In genomic region chrIV:7790151-7790691, ce11 we compare ENCODE assay signal across 4 worm cellular contexts.
A peak's percentile ranks its signal among the peaks of the same experiment; 100 is the strongest.
TF ChIP-seq lines count a peak whose summit lies in the region.

No protein-coding gene starts in this region.

TF ChIP-seq in whole organism, L4 larva, 104 proteins besides CTCF, POLR2A, EP300 and RAD21:
- peak; percentile 3; the same call in 1 of the 2 replicates for TF ChIP-seq egl-43 (GFP tag; IDR thresholded peaks at IDR 0.05; lab: Robert Waterston, UW)
- TF ChIP-seq set-16 (GFP tag; IDR thresholded peaks at IDR 0.05; lab: Robert Waterston, UW), result 0 out of 2 replicates have a peak, but pooled peaks have one; percentile 12
- peak; percentile 59 for TF ChIP-seq aha-1 (tag; lab: Kevin White, UChicago)
- TF ChIP-seq ZK546.5 (tag; optimal IDR thresholded peaks at IDR 0.05; lab: Kevin White, UChicago), result no peak
- no peak for TF ChIP-seq dmd-8 (GFP tag; IDR thresholded peaks at IDR 0.05; lab: Robert Waterston, UW)
- TF ChIP-seq madf-9 (GFP tag; conservative IDR thresholded peaks at IDR 0.05; lab: Robert Waterston, UW), result no peak
- no peak for TF ChIP-seq ceh-62 (tag; optimal IDR thresholded peaks at IDR 0.05; lab: Kevin White, UChicago)

TF ChIP-seq in whole organism, early embryonic, 17 proteins besides CTCF, POLR2A, EP300 and RAD21:
- TF ChIP-seq tra-4 (tag; optimal IDR thresholded peaks at IDR 0.05; lab: Kevin White, UChicago) (no peak), ama-1 (optimal IDR thresholded peaks at IDR 0.05; lab: Kevin White, UChicago) (peak; percentile 67)

TF ChIP-seq in whole organism, late embryonic, 69 proteins besides CTCF, POLR2A, EP300 and RAD21:
- TF ChIP-seq lim-6 (tag; optimal IDR thresholded peaks at IDR 0.05; lab: Kevin White, UChicago) (no peak), unc-55 (GFP tag; optimal IDR thresholded peaks at IDR 0.05; lab: Kevin White, UChicago) (no peak), hlh-6 (tag; optimal IDR thresholded peaks at IDR 0.05; lab: Kevin White, UChicago) (peak; percentile 10)

TF ChIP-seq in whole organism, young adult, 124 proteins besides CTCF, POLR2A, EP300 and RAD21:
- TF ChIP-seq madf-3 (GFP tag; IDR thresholded peaks at IDR 0.05; lab: Robert Waterston, UW) (peak; percentile 57; the same call in 1 of the 2 replicates), let-526 (GFP tag; IDR thresholded peaks at IDR 0.05; lab: Robert Waterston, UW) (0 out of 2 replicates have a peak, but pooled peaks have one; percentile 47), F33H1.4 (GFP tag; IDR thresholded peaks at IDR 0.05; lab: Robert Waterston, UW) (no peak), zfh-2 (GFP tag; conservative IDR thresholded peaks at IDR 0.05; lab: Robert Waterston, UW) (peak; percentile 36; the same call in 1 of the 2 replicates), him-1 (tag; optimal IDR thresholded peaks at IDR 0.05; lab: Kevin White, UChicago) (no peak), mcd-1 (GFP tag; IDR thresholded peaks at IDR 0.05; lab: Robert Waterston, UW) (peak; percentile 7; the same call in 1 of the 2 replicates), madf-8 (GFP tag; conservative IDR thresholded peaks at IDR 0.05; lab: Robert Waterston, UW) (0 out of 2 replicates have a peak, but pooled peaks have one; percentile 12)
